Fruit fly (Drosophila melanogaster): ENCODE measurements around the gene ndl.

ndl gene

dm6 chr3L:6552968-6553402 is 50.2 kb downstream of the ndl start (continued):
- TF ChIP-seq CG11723 (GFP tag; optimal IDR thresholded peaks at IDR 0.05) (peak; percentile 65), Hr51 (GFP tag; optimal IDR thresholded peaks at IDR 0.05) (peak; percentile 77 to 89), klu (GFP tag; IDR thresholded peaks at IDR 0.05) (peak; percentile 81), CG12155 (GFP tag; optimal IDR thresholded peaks at IDR 0.05) (peak; percentile 81), al (GFP tag; IDR thresholded peaks at IDR 0.05) (peak; percentile 72), CG30431 (GFP tag; optimal IDR thresholded peaks at IDR 0.05) (peak; percentile 33), vnd (GFP tag; IDR thresholded peaks at IDR 0.05; ENCODE audit: partially characterized antibody) (no peak), Spps (tag; optimal IDR thresholded peaks at IDR 0.05) (peak; percentile 47), CG1024 (GFP tag; IDR thresholded peaks at IDR 0.05) (peak; percentile 64), CG9609 (GFP tag; optimal IDR thresholded peaks at IDR 0.05) (peak; percentile 66), p53 (GFP tag; optimal IDR thresholded peaks at IDR 0.05) (no peak), CG2116 (GFP tag; optimal IDR thresholded peaks at IDR 0.05) (peak; percentile 37), gsb (GFP tag; IDR thresholded peaks at IDR 0.05) (peak; percentile 82), Aef1 (GFP tag; IDR thresholded peaks at IDR 0.05) (peak; percentile 77), slp2 (GFP tag; optimal IDR thresholded peaks at IDR 0.05) (peak; percentile 43), ash1 (GFP tag; optimal IDR thresholded peaks at IDR 0.05) (no peak), Sox102F (GFP tag; optimal IDR thresholded peaks at IDR 0.05) (peak; percentile 92), prd (optimal IDR thresholded peaks at IDR 0.05) (no peak), prd (GFP tag; IDR thresholded peaks at IDR 0.05) (peak; percentile 84), gfzf (GFP tag; optimal IDR thresholded peaks at IDR 0.05) (no peak), CG31224 (GFP tag; IDR thresholded peaks at IDR 0.05) (peak; percentile 85), CG5245 (GFP tag; optimal IDR thresholded peaks at IDR 0.05) (peak; percentile 68), br (optimal IDR thresholded peaks at IDR 0.05) (no peak), oc (tag; optimal IDR thresholded peaks at IDR 0.05) (peak; percentile 89), Kr (GFP tag; optimal IDR thresholded peaks at IDR 0.05) (no peak), Bgb (GFP tag; IDR thresholded peaks at IDR 0.05; ENCODE audit: partially characterized antibody) (no peak), NFAT (GFP tag; IDR thresholded peaks at IDR 0.05) (peak; percentile 83), CG11398 (GFP tag; optimal IDR thresholded peaks at IDR 0.05) (peak; percentile 63), CG10267 (tag; optimal IDR thresholded peaks at IDR 0.05) (peak; percentile 59), unc-4 (GFP tag; IDR thresholded peaks at IDR 0.05; ENCODE audit: partially characterized antibody) (no peak), NC2α (GFP tag; optimal IDR thresholded peaks at IDR 0.05) (peak; percentile 40), Meics (GFP tag; optimal IDR thresholded peaks at IDR 0.05) (peak; percentile 89), nerfin-1 (tag; optimal IDR thresholded peaks at IDR 0.05) (peak; percentile 54), Sox100B (GFP tag; optimal IDR thresholded peaks at IDR 0.05) (peak; percentile 78), dati (GFP tag; IDR thresholded peaks at IDR 0.05) (no peak), CTCF (GFP tag; optimal IDR thresholded peaks at IDR 0.05) (no peak), CG4820 (GFP tag; optimal IDR thresholded peaks at IDR 0.05) (peak; percentile 40), wdn (GFP tag; IDR thresholded peaks at IDR 0.05) (peak; percentile 80), CG6791 (GFP tag; IDR thresholded peaks at IDR 0.05; ENCODE audit: partially characterized antibody) (no peak), CG7372 (GFP tag; IDR thresholded peaks at IDR 0.05) (peak; percentile 84), CG4360 (GFP tag; IDR thresholded peaks at IDR 0.05) (no peak), CG15073 (GFP tag; optimal IDR thresholded peaks at IDR 0.05) (peak; percentile 29), CG14667 (GFP tag; IDR thresholded peaks at IDR 0.05) (peak; percentile 80), ap (GFP tag; IDR thresholded peaks at IDR 0.05) (peak; percentile 36; the same call in 1 of the 2 replicates), CG5180 (GFP tag; optimal IDR thresholded peaks at IDR 0.05) (peak; percentile 48), CG3065 (GFP tag; optimal IDR thresholded peaks at IDR 0.05) (peak; percentile 30), repo (GFP tag; optimal IDR thresholded peaks at IDR 0.05) (peak; percentile 6), Eip74EF (GFP tag; optimal IDR thresholded peaks at IDR 0.05) (peak in 1 of 2 experiments; percentile 78), Ssrp (tag; optimal IDR thresholded peaks at IDR 0.05) (peak; percentile 79), Deaf1 (tag; optimal IDR thresholded peaks at IDR 0.05) (peak; percentile 62), CG10462 (GFP tag; optimal IDR thresholded peaks at IDR 0.05) (peak; percentile 42), CG9797 (GFP tag; optimal IDR thresholded peaks at IDR 0.05) (no peak)

All from whole organism, embryonic.